Fruit fly (Drosophila melanogaster) whole organism, pupa: ENCODE data around the gene Trim9.

ENCODE experiments used
- CG10348 ChIP-seq: fragments of 200-800 bp; sonication (Bioruptor generic); IDR thresholded peaks from 2 replicates; pipeline ENCODE4 v1.3.6; 2022; ENCODE audit warnings: missing biosample characterization, missing genetic modification characterization
- CG12605 ChIP-seq: fragments of 200-800 bp; sonication (Bioruptor generic); IDR thresholded peaks from 2 replicates; pipeline ENCODE4 v1.3.6; 2022; ENCODE audit warnings: missing biosample characterization, missing genetic modification characterization
- CG13204 ChIP-seq: fragments of 200-800 bp; sonication (Bioruptor generic); optimal IDR thresholded peaks from 2 replicates; lab custom pipeline; 2018; ENCODE audit warnings: missing biosample characterization, mild to moderate bottlenecking, missing genetic modification characterization, moderate library complexity
- CG14655 ChIP-seq: fragments of 200-800 bp; sonication (Bioruptor generic); optimal IDR thresholded peaks from 3 replicates; lab custom pipeline; 2017; ENCODE audit warnings: mild to moderate bottlenecking, missing biosample characterization, missing genetic modification reagents, missing genetic modification characterization
- CG15710 ChIP-seq: fragments of 200-800 bp; sonication (Bioruptor generic); optimal IDR thresholded peaks from 2 replicates; lab custom pipeline; 2018; ENCODE audit warnings: missing biosample characterization, mild to moderate bottlenecking, missing genetic modification characterization, moderate library complexity
- CG17806 ChIP-seq: fragments of 200-800 bp; sonication (Bioruptor generic); optimal IDR thresholded peaks from 2 replicates; lab custom pipeline; 2018; ENCODE audit warnings: missing biosample characterization, mild to moderate bottlenecking, missing genetic modification characterization, moderate library complexity
- CG32121 ChIP-seq: fragments of 200-800 bp; sonication (Bioruptor generic); IDR thresholded peaks from 2 replicates; pipeline ENCODE4 v1.3.6; 2022; ENCODE audit warnings: missing biosample characterization, missing genetic modification characterization
- CG34367 ChIP-seq: fragments of 200-800 bp; sonication (Bioruptor generic); optimal IDR thresholded peaks from 2 replicates; lab custom pipeline; 2018; ENCODE audit warnings: missing biosample characterization, mild to moderate bottlenecking, missing genetic modification characterization
- CG4496 ChIP-seq: fragments of 200-800 bp; sonication (Bioruptor generic); IDR thresholded peaks from 3 replicates; pipeline ENCODE4 v1.3.6; 2022; ENCODE audit warnings: missing biosample characterization, missing genetic modification characterization
- CG8159 ChIP-seq: fragments of 200-800 bp; sonication (Bioruptor generic); optimal IDR thresholded peaks from 3 replicates; lab custom pipeline; 2018; ENCODE audit warnings: missing biosample characterization, mild to moderate bottlenecking, missing genetic modification characterization, moderate library complexity
- CG8301 ChIP-seq: fragments of 200-800 bp; sonication (Bioruptor generic); optimal IDR thresholded peaks from 2 replicates; lab custom pipeline; 2018; ENCODE audit warnings: missing biosample characterization, mild to moderate bottlenecking, missing genetic modification characterization
- CG9948 ChIP-seq: fragments of 200-800 bp; sonication (Bioruptor generic); optimal IDR thresholded peaks from 2 replicates; lab custom pipeline; 2018; ENCODE audit warnings: missing biosample characterization, mild to moderate bottlenecking, missing genetic modification characterization, moderate library complexity
- D1 ChIP-seq: fragments of 200-800 bp; sonication (Bioruptor generic); optimal IDR thresholded peaks from 2 replicates; lab custom pipeline; 2018; ENCODE audit warnings: missing biosample characterization, mild to moderate bottlenecking, missing genetic modification characterization, moderate library complexity
- EcR ChIP-seq: fragments of 200-800 bp; sonication (Bioruptor generic); optimal IDR thresholded peaks from 3 replicates; lab custom pipeline; 2019; ENCODE audit warnings: missing biosample characterization, missing genetic modification characterization, mild to moderate bottlenecking, moderate library complexity, missing genetic modification reagents
- Ets98B ChIP-seq: fragments of 200-800 bp; sonication (Bioruptor generic); IDR thresholded peaks from 2 replicates; pipeline ENCODE4 v1.3.6; 2022; ENCODE audit warnings: missing biosample characterization, missing genetic modification characterization
- Pif1A ChIP-seq: fragments of 200-800 bp; sonication (Bioruptor generic); optimal IDR thresholded peaks from 3 replicates; lab custom pipeline; 2016; ENCODE audit warnings: missing biosample characterization, missing genetic modification characterization
- Pif1B ChIP-seq: fragments of 200-800 bp; sonication (Bioruptor generic); optimal IDR thresholded peaks from 3 replicates; lab custom pipeline; 2016; ENCODE audit warnings: missing biosample characterization, missing genetic modification characterization
- Snoo ChIP-seq: fragments of 200-800 bp; sonication (Bioruptor generic); optimal IDR thresholded peaks from 3 replicates; lab custom pipeline; 2017; ENCODE audit warnings: missing biosample characterization, mild to moderate bottlenecking, missing genetic modification characterization, inconsistent platforms
- fd96Ca ChIP-seq: fragments of 200-800 bp; sonication (Bioruptor generic); IDR thresholded peaks from 3 replicates; pipeline ENCODE4 v1.3.6; 2022; ENCODE audit warnings: missing biosample characterization, missing genetic modification characterization
- gl ChIP-seq: fragments of 200-800 bp; sonication (Bioruptor generic); optimal IDR thresholded peaks from 2 replicates; lab custom pipeline; 2018; ENCODE audit warnings: missing biosample characterization, mild to moderate bottlenecking, missing genetic modification characterization
- rn ChIP-seq: fragments of 200-800 bp; sonication (Bioruptor generic); IDR thresholded peaks from 2 replicates; pipeline ENCODE4 v1.3.6; 2022; ENCODE audit warnings: missing biosample characterization, missing genetic modification characterization

Gene Trim9

DNA sequence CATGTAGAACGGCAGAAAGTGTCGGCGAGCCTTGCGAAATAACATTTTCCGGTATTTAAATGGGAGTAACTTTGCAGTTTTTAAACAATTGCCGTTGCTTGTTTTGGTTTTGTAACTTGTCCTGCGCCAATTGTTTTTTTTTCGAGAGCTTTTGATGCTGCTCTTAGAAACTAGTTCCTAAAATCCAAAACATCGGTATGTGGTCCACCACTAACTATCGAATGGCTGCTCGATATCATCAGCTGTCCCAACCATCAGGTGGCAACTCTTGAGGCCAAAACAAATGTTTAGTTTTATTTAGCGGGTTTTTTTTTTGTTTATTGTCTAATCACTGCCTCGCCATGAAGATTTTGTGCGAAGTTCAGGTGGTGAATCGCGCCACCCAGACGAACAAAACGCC, 27.6 kb upstream of the Trim9 start, which contains the start of the genes Fatp1 and Lrr47:
TSS of gene Fatp1 (minus strand) at position 134 of the 400 bp plus-strand sequence.
TSS of gene Lrr47 (plus strand) at position 251 of the 400 bp plus-strand sequence.
- peak; percentile 8 for TF ChIP-seq CG8159
- peak; percentile 9; the same call in 1 of the 2 replicates for TF ChIP-seq CG12605 (GFP tag; lab: Robert Waterston, UW)
- TF ChIP-seq CG10348 (GFP tag; lab: Robert Waterston, UW): no peak
- no peak for TF ChIP-seq CG8301 (tag; lab: Kevin White, UChicago)

- TF ChIP-seq D1 (tag; lab: Kevin White, UChicago): peak; percentile 72
- peak; percentile 84 for TF ChIP-seq CG34367 (tag; lab: Kevin White, UChicago)
- TF ChIP-seq Pif1A (GFP tag; lab: Kevin White, UChicago): peak; percentile 84
- TF ChIP-seq CG4496 (GFP tag; lab: Robert Waterston, UW): peak; percentile 87
- peak; percentile 69; the same call in 1 of the 2 replicates for TF ChIP-seq CG12605 (GFP tag; lab: Robert Waterston, UW)
- peak; percentile 78 for TF ChIP-seq CG14655 (GFP tag; lab: Kevin White, UChicago)
- peak; percentile 38 for TF ChIP-seq CG13204
- peak; percentile 83 for TF ChIP-seq Ets98B (GFP tag; lab: Robert Waterston, UW)
- peak; percentile 25; the same call in 1 of the 2 replicates for TF ChIP-seq rn
- peak; percentile 88 for TF ChIP-seq CG17806 (tag; lab: Kevin White, UChicago)
- peak; percentile 89 for TF ChIP-seq CG8159
- TF ChIP-seq Pif1B (GFP tag; lab: Kevin White, UChicago): peak; percentile 86
- peak; percentile 25 for TF ChIP-seq EcR
- peak; percentile 75 for TF ChIP-seq CG8301 (tag; lab: Kevin White, UChicago)
- TF ChIP-seq Snoo (tag; lab: Kevin White, UChicago): peak; percentile 84
- TF ChIP-seq CG9948 (tag; lab: Kevin White, UChicago): peak; percentile 80
- TF ChIP-seq CG15710: peak; percentile 92
- peak; percentile 74 for TF ChIP-seq CG32121
- no peak for TF ChIP-seq CG10348 (GFP tag; lab: Robert Waterston, UW)
- peak; percentile 59; the same call in 2 of the 3 replicates for TF ChIP-seq fd96Ca (GFP tag; lab: Robert Waterston, UW)
- TF ChIP-seq gl (tag; lab: Kevin White, UChicago): peak; percentile 77
These were observed 25.5 kb upstream of the Trim9 start for dm6 chr2L:10519225-10519624.

DNA sequence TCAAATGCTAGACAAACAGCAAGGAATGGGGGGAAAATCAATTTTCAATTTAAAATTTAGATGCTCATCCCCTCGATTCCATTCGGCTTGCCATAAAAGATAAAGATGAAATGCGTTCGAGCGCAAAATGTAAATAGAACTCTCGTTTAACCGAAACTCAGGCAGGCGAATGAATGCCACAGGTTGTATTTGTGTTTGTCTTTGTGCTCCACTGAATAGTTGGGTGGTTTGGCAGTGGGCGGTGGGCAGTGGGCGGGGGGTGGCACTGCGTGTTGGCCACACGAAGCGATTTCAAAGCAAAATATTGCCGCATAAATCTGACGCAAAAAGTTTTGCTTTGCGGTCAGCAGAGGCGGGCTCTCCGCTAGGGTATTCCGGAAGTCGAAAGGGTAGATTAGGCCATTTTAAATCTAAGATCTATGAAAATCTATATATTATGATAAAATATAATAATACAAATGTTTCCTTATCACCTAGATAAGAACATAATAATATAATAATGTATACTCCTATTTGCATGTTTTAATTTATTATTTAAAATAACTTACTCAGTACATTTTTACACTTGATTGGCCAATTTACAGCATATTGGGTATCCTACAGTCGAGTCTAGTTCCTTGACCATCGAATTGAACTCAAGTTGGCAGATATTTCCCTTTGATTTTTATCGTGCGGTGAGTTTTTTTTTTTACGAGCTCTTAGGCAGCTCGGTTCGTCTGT, 22.3 kb upstream of the Trim9 start:
- no peak for TF ChIP-seq CG13204
- TF ChIP-seq Snoo (tag; lab: Kevin White, UChicago): no peak
- TF ChIP-seq gl (tag; lab: Kevin White, UChicago): no peak
- TF ChIP-seq CG34367 (tag; lab: Kevin White, UChicago): no peak
- no peak for TF ChIP-seq Pif1A (GFP tag; lab: Kevin White, UChicago)
- 0 out of 3 replicates have a peak, but pooled peaks have one; percentile 12 for TF ChIP-seq CG4496 (GFP tag; lab: Robert Waterston, UW)
- TF ChIP-seq CG12605 (GFP tag; lab: Robert Waterston, UW): no peak
- TF ChIP-seq Pif1B (GFP tag; lab: Kevin White, UChicago): no peak
- TF ChIP-seq D1 (tag; lab: Kevin White, UChicago): no peak
- TF ChIP-seq CG10348 (GFP tag; lab: Robert Waterston, UW): no peak
- peak; percentile 23; the same call in 1 of the 2 replicates for TF ChIP-seq CG32121
- TF ChIP-seq EcR: no peak
- peak; percentile 41 for TF ChIP-seq CG14655 (GFP tag; lab: Kevin White, UChicago)
- TF ChIP-seq CG8159: peak; percentile 28
- TF ChIP-seq CG17806 (tag; lab: Kevin White, UChicago): no peak
- peak; percentile 13 for TF ChIP-seq CG8301 (tag; lab: Kevin White, UChicago)
- TF ChIP-seq fd96Ca (GFP tag; lab: Robert Waterston, UW): 0 out of 3 replicates have a peak, but pooled peaks have one; percentile 19
- no peak for TF ChIP-seq Ets98B (GFP tag; lab: Robert Waterston, UW)
- peak; percentile 6 for TF ChIP-seq CG15710
- TF ChIP-seq CG9948 (tag; lab: Kevin White, UChicago): peak; percentile 8
- no peak for TF ChIP-seq rn

DNA sequence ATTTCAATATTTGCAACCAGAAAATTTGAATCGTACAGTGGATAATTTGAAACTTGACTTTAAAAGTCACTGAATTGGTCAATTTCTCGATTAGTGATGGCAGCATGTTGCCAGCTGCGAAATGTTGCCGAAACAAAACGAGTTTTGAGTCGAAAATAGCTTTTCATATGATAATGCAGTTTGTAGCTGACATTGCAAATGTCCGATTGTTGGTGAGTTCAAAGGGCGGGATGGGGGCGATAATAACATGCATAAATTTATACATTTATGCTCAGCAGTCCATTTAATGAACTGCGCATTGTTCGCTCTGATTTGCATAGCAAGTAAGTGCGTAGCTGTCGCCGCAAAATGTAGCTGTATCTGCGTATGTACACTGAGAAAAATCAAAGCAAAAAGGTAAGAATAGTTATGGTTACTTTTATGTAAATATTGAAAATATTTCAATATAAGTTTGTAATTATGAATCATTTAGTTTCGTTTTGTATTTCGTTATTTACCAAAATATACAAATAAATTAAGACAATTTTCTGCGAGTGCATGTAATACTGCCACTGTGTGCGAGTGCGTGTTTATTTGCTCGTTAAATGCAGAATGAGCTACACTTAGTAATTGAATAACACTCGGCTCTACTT, 17.6 kb upstream of the Trim9 start, which contains the start of gene Lip4:
TSS of gene Lip4 (plus strand) at position 620 of the 632 bp plus-strand sequence.
- TF ChIP-seq Snoo (tag; lab: Kevin White, UChicago) (peak; percentile 42), CG4496 (GFP tag; lab: Robert Waterston, UW) (no peak; the same call in 1 of the 3 replicates), D1 (tag; lab: Kevin White, UChicago) (no peak), CG32121 (peak; percentile 82; the same call in 1 of the 2 replicates), CG9948 (tag; lab: Kevin White, UChicago) (peak; percentile 69), EcR (no peak), CG12605 (GFP tag; lab: Robert Waterston, UW) (no peak; the same call in 1 of the 2 replicates), CG15710 (peak; percentile 75), CG10348 (GFP tag; lab: Robert Waterston, UW) (no peak), Pif1A (GFP tag; lab: Kevin White, UChicago) (peak; percentile 39), rn (0 out of 2 replicates have a peak, but pooled peaks have one; percentile 32), Pif1B (GFP tag; lab: Kevin White, UChicago) (peak; percentile 50), Ets98B (GFP tag; lab: Robert Waterston, UW) (no peak; the same call in 1 of the 2 replicates), CG34367 (tag; lab: Kevin White, UChicago) (peak; percentile 61), CG13204 (no peak), fd96Ca (GFP tag; lab: Robert Waterston, UW) (no peak; the same call in 2 of the 3 replicates), gl (tag; lab: Kevin White, UChicago) (peak; percentile 58), CG8301 (tag; lab: Kevin White, UChicago) (peak; percentile 63), CG17806 (tag; lab: Kevin White, UChicago) (peak; percentile 71), CG8159 (peak; percentile 78), CG14655 (GFP tag; lab: Kevin White, UChicago) (peak; percentile 69)
